Fruit fly (Drosophila melanogaster): ENCODE results near the gene ND-51.
A peak's percentile ranks its signal among the peaks of the same experiment; 100 is the strongest.

ND-51 gene

DNA sequence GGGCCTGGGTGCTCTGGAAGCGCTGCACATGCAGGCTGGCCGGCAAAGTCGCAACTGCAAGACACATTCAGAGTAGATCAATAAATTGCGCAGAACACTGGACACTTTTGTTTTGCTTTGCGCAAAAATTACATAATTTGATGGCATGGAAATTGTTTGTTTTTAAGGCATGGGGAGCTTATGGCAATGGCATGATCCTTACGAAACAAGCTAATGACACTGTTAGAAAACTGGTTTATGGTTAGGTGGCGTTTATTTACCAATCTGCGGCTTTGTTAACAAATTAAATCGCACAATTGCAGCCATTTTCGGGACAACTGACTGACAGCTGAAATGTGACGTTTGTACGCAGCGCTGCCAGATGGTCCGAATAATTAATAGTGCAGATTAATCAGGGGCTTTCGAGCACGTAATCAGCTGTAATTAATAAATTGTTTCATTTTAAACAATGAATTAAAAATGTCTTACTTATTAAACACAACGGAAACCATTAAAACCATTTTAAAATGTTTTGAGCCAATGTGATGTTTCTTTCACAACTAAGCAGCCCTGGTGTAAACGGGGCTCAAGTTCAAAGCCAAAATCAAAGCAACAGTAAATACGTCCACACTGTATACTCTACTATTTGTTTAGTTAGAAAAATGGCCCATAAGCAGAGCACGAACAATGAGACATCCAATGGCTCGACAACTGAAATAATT is at the start of gene ND-51, which contains the start of gene CG13994 (continued):
- peak; percentile 87 for TF ChIP-seq pnt (GFP tag; optimal IDR thresholded peaks at IDR 0.05)
- TF ChIP-seq Chrac-16 (GFP tag; optimal IDR thresholded peaks at IDR 0.05) = peak; percentile 72
- TF ChIP-seq Tbp (GFP tag; optimal IDR thresholded peaks at IDR 0.05) = no peak
- TF ChIP-seq cas (GFP tag; IDR thresholded peaks at IDR 0.05) = peak; percentile 80
- peak; percentile 69 for TF ChIP-seq vfl (GFP tag; optimal IDR thresholded peaks at IDR 0.05)
- peak; percentile 82 for TF ChIP-seq CG11085 (GFP tag; IDR thresholded peaks at IDR 0.05)
- TF ChIP-seq zen (tag; optimal IDR thresholded peaks at IDR 0.05) = peak; percentile 88
- TF ChIP-seq gt (GFP tag; IDR thresholded peaks at IDR 0.05) = no peak
- TF ChIP-seq NC2β (GFP tag; optimal IDR thresholded peaks at IDR 0.05) = peak; percentile 65
- TF ChIP-seq sisA (GFP tag; IDR thresholded peaks at IDR 0.05) = peak; percentile 86
- 0 out of 2 replicates have a peak, but pooled peaks have one; percentile 9 for TF ChIP-seq bbx (GFP tag; IDR thresholded peaks at IDR 0.05; ENCODE audit: partially characterized antibody)
- peak; percentile 57 for TF ChIP-seq nom (GFP tag; optimal IDR thresholded peaks at IDR 0.05)
- TF ChIP-seq Blimp-1 (GFP tag; optimal IDR thresholded peaks at IDR 0.05) = peak; percentile 74
- TF ChIP-seq gcm (GFP tag; optimal IDR thresholded peaks at IDR 0.05) = peak; percentile 41
- TF ChIP-seq Antp (GFP tag; optimal IDR thresholded peaks at IDR 0.05) = peak; percentile 89
- TF ChIP-seq CG14441 (GFP tag; IDR thresholded peaks at IDR 0.05) = peak; percentile 83
- TF ChIP-seq eyg (GFP tag; optimal IDR thresholded peaks at IDR 0.05) = peak; percentile 76
- TF ChIP-seq CG14050 (GFP tag; IDR thresholded peaks at IDR 0.05) = peak; percentile 64
- TF ChIP-seq CG10431 (GFP tag; optimal IDR thresholded peaks at IDR 0.05) = no peak
- peak; percentile 83 for TF ChIP-seq CG2889 (GFP tag; IDR thresholded peaks at IDR 0.05)
- TF ChIP-seq chinmo (GFP tag; IDR thresholded peaks at IDR 0.05; ENCODE audit: partially characterized antibody) = no peak
- peak; percentile 69 for TF ChIP-seq CG30431 (GFP tag; optimal IDR thresholded peaks at IDR 0.05)
- peak; percentile 43 for TF ChIP-seq CG3065 (GFP tag; optimal IDR thresholded peaks at IDR 0.05)
- TF ChIP-seq Camta (GFP tag; optimal IDR thresholded peaks at IDR 0.05) = peak; percentile 88
- TF ChIP-seq CG8478 (optimal IDR thresholded peaks at IDR 0.05) = no peak
- peak; percentile 70 for TF ChIP-seq dm (GFP tag; optimal IDR thresholded peaks at IDR 0.05)
- TF ChIP-seq H15 (GFP tag; IDR thresholded peaks at IDR 0.05) = peak; percentile 84; the same call in 2 of the 3 replicates
- TF ChIP-seq CG15601 (tag; optimal IDR thresholded peaks at IDR 0.05) = peak; percentile 83
- TF ChIP-seq E2f1 (GFP tag; IDR thresholded peaks at IDR 0.05) = peak; percentile 75
- peak; percentile 61 for TF ChIP-seq CG2202 (tag; optimal IDR thresholded peaks at IDR 0.05)
- TF ChIP-seq CHES-1-like (GFP tag; optimal IDR thresholded peaks at IDR 0.05) = peak; percentile 79
- peak; percentile 55 for TF ChIP-seq Asciz (GFP tag; optimal IDR thresholded peaks at IDR 0.05)
- TF ChIP-seq odd (GFP tag; optimal IDR thresholded peaks at IDR 0.05) = no peak
- no peak for TF ChIP-seq Lpt (GFP tag; optimal IDR thresholded peaks at IDR 0.05)
- TF ChIP-seq CG15073 (GFP tag; optimal IDR thresholded peaks at IDR 0.05) = no peak
- TF ChIP-seq eve (GFP tag; optimal IDR thresholded peaks at IDR 0.05) = no peak
- no peak for TF ChIP-seq br (optimal IDR thresholded peaks at IDR 0.05)
- TF ChIP-seq CG11560 (tag; IDR thresholded peaks at IDR 0.05) = peak; percentile 59; the same call in 2 of the 3 replicates
- TF ChIP-seq gfzf (GFP tag; optimal IDR thresholded peaks at IDR 0.05) = peak; percentile 73
- TF ChIP-seq ranshi (GFP tag; IDR thresholded peaks at IDR 0.05) = peak; percentile 87
- TF ChIP-seq crol (GFP tag; IDR thresholded peaks at IDR 0.05) = no peak
- TF ChIP-seq sens-2 (GFP tag; IDR thresholded peaks at IDR 0.05) = peak; percentile 65
- TF ChIP-seq Ravus (GFP tag; IDR thresholded peaks at IDR 0.05) = peak; percentile 33
- TF ChIP-seq scrt (GFP tag; optimal IDR thresholded peaks at IDR 0.05) = peak; percentile 70
- no peak for TF ChIP-seq nau (GFP tag; optimal IDR thresholded peaks at IDR 0.05)
- peak; percentile 45; the same call in 1 of the 3 replicates for TF ChIP-seq CG6175 (GFP tag; IDR thresholded peaks at IDR 0.05)
- peak; percentile 71 for TF ChIP-seq Sry-δ (GFP tag; optimal IDR thresholded peaks at IDR 0.05)
- TF ChIP-seq E2f2 (GFP tag; IDR thresholded peaks at IDR 0.05) = peak; percentile 64; the same call in 1 of the 2 replicates
- no peak for TF ChIP-seq dmrt99B (tag; optimal IDR thresholded peaks at IDR 0.05)
- TF ChIP-seq CG6683 (GFP tag; optimal IDR thresholded peaks at IDR 0.05) = peak; percentile 44
- peak; percentile 86 for TF ChIP-seq CG10654 (GFP tag; optimal IDR thresholded peaks at IDR 0.05)
